Worm (Caenorhabditis elegans): ENCODE data around the gene C16C8.20.

ce11 chrII:3439842-3440640 is 6.7 kb upstream of the C16C8.20 start:
- TF ChIP-seq W03F9.2 (tag; optimal IDR thresholded peaks at IDR 0.05) (no peak), him-1 (tag; optimal IDR thresholded peaks at IDR 0.05) (no peak), dao-5 (tag; optimal IDR thresholded peaks at IDR 0.05) (no peak)

All from whole organism, L4/young adult.